Fruit fly (Drosophila melanogaster) whole organism, pupa: ENCODE data around the gene Fer1.

Experiments
- CG32121 ChIP-seq: fragments of 200-800 bp; sonication (Bioruptor generic); IDR thresholded peaks from 2 replicates; pipeline ENCODE4 v1.3.6; 2022; ENCODE audit warnings: missing biosample characterization, missing genetic modification characterization
- CG8159 ChIP-seq: fragments of 200-800 bp; sonication (Bioruptor generic); optimal IDR thresholded peaks from 3 replicates; lab custom pipeline; 2018; ENCODE audit warnings: missing biosample characterization, mild to moderate bottlenecking, missing genetic modification characterization, moderate library complexity
- EcR ChIP-seq: fragments of 200-800 bp; sonication (Bioruptor generic); optimal IDR thresholded peaks from 3 replicates; lab custom pipeline; 2019; ENCODE audit warnings: missing biosample characterization, missing genetic modification characterization, mild to moderate bottlenecking, moderate library complexity, missing genetic modification reagents
- Ets98B ChIP-seq: fragments of 200-800 bp; sonication (Bioruptor generic); IDR thresholded peaks from 2 replicates; pipeline ENCODE4 v1.3.6; 2022; ENCODE audit warnings: missing biosample characterization, missing genetic modification characterization
- Pif1A ChIP-seq: fragments of 200-800 bp; sonication (Bioruptor generic); optimal IDR thresholded peaks from 3 replicates; lab custom pipeline; 2016; ENCODE audit warnings: missing biosample characterization, missing genetic modification characterization
- Pif1B ChIP-seq: fragments of 200-800 bp; sonication (Bioruptor generic); optimal IDR thresholded peaks from 3 replicates; lab custom pipeline; 2016; ENCODE audit warnings: missing biosample characterization, missing genetic modification characterization
- rn ChIP-seq: fragments of 200-800 bp; sonication (Bioruptor generic); IDR thresholded peaks from 2 replicates; pipeline ENCODE4 v1.3.6; 2022; ENCODE audit warnings: missing biosample characterization, missing genetic modification characterization

DNA sequence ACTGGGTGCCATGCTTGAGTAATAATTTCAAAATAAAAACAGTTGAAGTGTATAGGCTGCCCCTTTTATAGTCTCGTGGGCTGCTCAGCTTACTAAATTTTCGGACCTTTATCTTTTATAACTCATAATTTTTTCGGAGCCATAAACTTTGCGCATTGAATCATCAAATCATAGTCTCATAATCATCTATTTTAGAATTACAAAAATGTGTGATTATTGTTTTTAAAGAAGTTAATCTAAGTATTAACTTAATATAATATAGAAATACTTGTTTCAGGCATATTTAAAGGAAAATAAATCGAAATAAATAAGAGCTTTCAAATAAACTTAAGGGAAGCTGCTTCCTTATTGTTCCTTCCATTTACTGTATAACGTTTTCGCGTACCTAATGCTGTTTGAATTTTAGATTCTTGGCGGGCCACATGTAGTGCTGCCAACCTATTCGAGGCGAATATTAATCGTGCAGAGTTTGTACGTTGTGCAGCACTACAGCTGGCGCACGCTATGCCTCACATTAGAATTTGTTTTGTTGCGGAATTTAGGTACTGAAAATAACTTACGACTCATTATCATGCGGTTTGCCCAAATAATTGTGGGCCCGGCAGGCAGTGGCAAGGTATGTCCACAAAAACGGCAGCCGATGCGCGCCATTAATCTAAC lies 8.4 kb downstream of the Fer1 start, which contains the start of the genes CG14610 and CG2656:
- TF ChIP-seq CG32121 (GFP tag; lab: Robert Waterston, UW) (peak; percentile 34; the same call in 1 of the 2 replicates), rn (no peak), EcR (GFP tag; lab: Kevin White, UChicago) (no peak), Ets98B (GFP tag; lab: Robert Waterston, UW) (no peak; the same call in 1 of the 2 replicates), Pif1B (GFP tag; lab: Kevin White, UChicago) (no peak), CG8159 (tag; lab: Kevin White, UChicago) (no peak), Pif1A (GFP tag; lab: Kevin White, UChicago) (no peak)
